Worm (Caenorhabditis elegans) whole organism, young adult: ENCODE data around the gene cpr-8.

ENCODE experiments used
- B0019.2 ChIP-seq: fragments of 200-800 bp; sonication (Bioruptor generic); conservative IDR thresholded peaks from 2 replicates; pipeline ENCODE4 v1.3.6; 2022; ENCODE audit warnings: missing genetic modification reagents, missing genetic modification characterization, missing compliant biosample characterization
- C17E4.6 ChIP-seq: fragments of 200-800 bp; sonication (Bioruptor generic); IDR thresholded peaks from 2 replicates; pipeline ENCODE4 v1.3.6; 2022; ENCODE audit warnings: missing genetic modification reagents, missing genetic modification characterization, missing compliant biosample characterization
- K12H6.12 ChIP-seq: fragments of 200-800 bp; sonication (Bioruptor generic); optimal IDR thresholded peaks from 2 replicates; lab custom pipeline; 2018; ENCODE audit warnings: mild to moderate bottlenecking, missing genetic modification characterization, missing compliant biosample characterization
- chd-7 ChIP-seq: sonication (generic microtip); optimal IDR thresholded peaks from 2 replicates; lab custom pipeline; 2016; ENCODE audit warnings: mild to moderate bottlenecking, missing genetic modification characterization, moderate library complexity, missing compliant biosample characterization
- dox-1 ChIP-seq: fragments of 200-800 bp; sonication (Bioruptor generic); IDR thresholded peaks from 2 replicates; pipeline ENCODE4 v1.3.6; 2022; ENCODE audit warnings: missing genetic modification reagents, missing genetic modification characterization, missing compliant biosample characterization
- hmg-20 ChIP-seq: fragments of 200-800 bp; sonication (Bioruptor generic); IDR thresholded peaks from 2 replicates; pipeline ENCODE4 v1.3.6; 2022; ENCODE audit warnings: missing genetic modification reagents, missing genetic modification characterization, missing compliant biosample characterization
- lir-1 ChIP-seq: fragments of 200-800 bp; sonication (Bioruptor generic); conservative IDR thresholded peaks from 2 replicates; pipeline ENCODE4 v1.3.6; 2022; ENCODE audit warnings: missing genetic modification reagents, missing genetic modification characterization, missing compliant biosample characterization
- nhr-90 ChIP-seq: sonication (generic microtip); optimal IDR thresholded peaks from 2 replicates; lab custom pipeline; 2016; ENCODE audit warnings: missing genotype, mild to moderate bottlenecking, missing genetic modification characterization, missing compliant biosample characterization
- pha-4 ChIP-seq: fragments of 150-350 bp; sonication (generic microtip); optimal IDR thresholded peaks from 2 replicates; lab custom pipeline; 2014; ENCODE audit warnings: missing biosample characterization, missing genetic modification reagents, missing genetic modification characterization
- snpc-4 ChIP-seq, 5 experiments: fragments of 150-350 bp in 1 of 5; sonication (generic microtip) in 4 of 5; optimal IDR thresholded peaks; 2 replicates each; lab custom pipeline; 2014 to 2018; ENCODE audit warnings: missing genetic modification characterization in 5 of 5, missing biosample characterization in 3 of 5, antibody characterized with exemption in 2 of 5, mild to moderate bottlenecking in 2 of 5, missing compliant biosample characterization in 2 of 5, missing genotype in 2 of 5, moderate library complexity in 2 of 5, missing genetic modification reagents in 1 of 5

- TF ChIP-seq lir-1 (GFP tag; lab: Robert Waterston, UW) (no peak), snpc-4 (GFP tag; optimal IDR thresholded peaks at IDR 0.05; lab: Kevin White, UChicago) (no peak), snpc-4 (tag; optimal IDR thresholded peaks at IDR 0.05; lab: Kevin White, UChicago) (no peak), K12H6.12 (tag; lab: Kevin White, UChicago) (no peak), dox-1 (GFP tag; lab: Robert Waterston, UW) (no peak), pha-4 (tag; lab: Kevin White, UChicago) (no peak), hmg-20 (GFP tag; lab: Robert Waterston, UW) (no peak), C17E4.6 (GFP tag; lab: Robert Waterston, UW) (no peak), nhr-90 (tag; lab: Kevin White, UChicago) (no peak), chd-7 (tag; lab: Kevin White, UChicago) (no peak), B0019.2 (GFP tag; lab: Robert Waterston, UW) (no peak)
These were observed 23.0 kb downstream of the cpr-8 start for ce11 chrV:1157443-1157842.
